Fruit fly (Drosophila melanogaster) whole organism, wandering third instar larva: Measurements from ENCODE around the gene CG43064.

Experiments used
- Hr78 ChIP-seq: fragments of >200 bp; optimal IDR thresholded peaks from 2 replicates; lab custom pipeline; 2017; ENCODE audit warnings: missing biosample characterization, missing genetic modification characterization
- Myc ChIP-seq: fragments of >200 bp; optimal IDR thresholded peaks from 2 replicates; lab custom pipeline; 2017
- br ChIP-seq: fragments of 200-800 bp; sonication (Bioruptor generic); optimal IDR thresholded peaks from 2 replicates; lab custom pipeline; 2016; ENCODE audit warnings: missing biosample characterization, missing genetic modification characterization
- dsf ChIP-seq: sonication (Bioruptor generic); optimal IDR thresholded peaks from 2 replicates; lab custom pipeline; 2016; ENCODE audit warnings: missing biosample characterization, missing genetic modification characterization, borderline replicate concordance
- fru ChIP-seq: fragments of 200-800 bp; sonication (Bioruptor generic); optimal IDR thresholded peaks from 3 replicates; lab custom pipeline; 2016; ENCODE audit warnings: missing biosample characterization, mild to moderate bottlenecking, missing genetic modification characterization
- sage ChIP-seq: fragments of 200-800 bp; sonication (Bioruptor generic); optimal IDR thresholded peaks from 2 replicates; lab custom pipeline; 2016; ENCODE audit warnings: missing biosample characterization, mild to moderate bottlenecking, missing genetic modification characterization
- usp ChIP-seq: fragments of >200 bp; optimal IDR thresholded peaks from 2 replicates; lab custom pipeline; 2017; ENCODE audit warnings: missing biosample characterization, missing genetic modification characterization

dm6 chr3L:11825560-11826153 lies 10.9 kb downstream of the CG43064 start, which contains the start of gene CG32095:
- TF ChIP-seq dsf (GFP tag; lab: Kevin White, UChicago) (no peak), Hr78 (no peak), fru (no peak), br (GFP tag; lab: Kevin White, UChicago) (no peak), usp (GFP tag; lab: Kevin White, UChicago) (no peak), Myc (lab: Kevin White, UChicago) (no peak), sage (GFP tag; lab: Kevin White, UChicago) (no peak)
